Worm (Caenorhabditis elegans): ENCODE results near the gene hars-1.

- TF ChIP-seq aptf-2 (GFP tag; conservative IDR thresholded peaks at IDR 0.05) (no peak), madf-8 (GFP tag; conservative IDR thresholded peaks at IDR 0.05) (no peak), bed-1 (GFP tag; IDR thresholded peaks at IDR 0.05) (no peak), K11D2.4 (GFP tag; IDR thresholded peaks at IDR 0.05) (no peak), lin-26 (GFP tag; IDR thresholded peaks at IDR 0.05) (no peak), tlf-1 (GFP tag; optimal IDR thresholded peaks at IDR 0.05) (no peak), F33H1.4 (GFP tag; IDR thresholded peaks at IDR 0.05) (no peak), egrh-3 (GFP tag; IDR thresholded peaks at IDR 0.05) (no peak), B0019.2 (GFP tag; conservative IDR thresholded peaks at IDR 0.05) (no peak), B0336.3 (GFP tag; IDR thresholded peaks at IDR 0.05) (no peak), F49E8.2 (tag; optimal IDR thresholded peaks at IDR 0.05; ENCODE audit: insufficient read depth) (no peak), ama-1 (optimal IDR thresholded peaks at IDR 0.05) (no peak), ama-1 (GFP tag; optimal IDR thresholded peaks at IDR 0.05) (no peak), ztf-18 (tag; optimal IDR thresholded peaks at IDR 0.05) (no peak), lsy-27 (tag; optimal IDR thresholded peaks at IDR 0.05; ENCODE audit: borderline replicate concordance, insufficient read depth) (no peak)
Observed at ce11 chrIV:10894255-10894654, 35.5 kb downstream of the hars-1 start, which contains the start of gene srlf-14.

All from whole organism, young adult.